Fruit fly (Drosophila melanogaster): ENCODE measurements around the gene capt.

capt gene

dm6 chr2L:1108029-1108688 is 49.9 kb downstream of the capt start, which contains the start of the genes PolrMT and CG14339 (continued):
- TF ChIP-seq emc (GFP tag; optimal IDR thresholded peaks at IDR 0.05) (no peak), Six4 (GFP tag; optimal IDR thresholded peaks at IDR 0.05) (no peak), Dip2 (GFP tag; IDR thresholded peaks at IDR 0.05) (no peak), slp2 (GFP tag; optimal IDR thresholded peaks at IDR 0.05) (peak; percentile 13), gem (tag; optimal IDR thresholded peaks at IDR 0.05) (no peak), ERR (GFP tag; optimal IDR thresholded peaks at IDR 0.05) (no peak), BEAF-32 (GFP tag; optimal IDR thresholded peaks at IDR 0.05) (peak; percentile 41), Nf-YB (GFP tag; optimal IDR thresholded peaks at IDR 0.05) (no peak), CG15011 (GFP tag; optimal IDR thresholded peaks at IDR 0.05) (no peak), Atf3 (GFP tag; optimal IDR thresholded peaks at IDR 0.05) (no peak), CG13123 (GFP tag; optimal IDR thresholded peaks at IDR 0.05) (no peak), PHDP (tag; optimal IDR thresholded peaks at IDR 0.05) (no peak), CG12769 (tag; optimal IDR thresholded peaks at IDR 0.05) (no peak), zfh1 (GFP tag; IDR thresholded peaks at IDR 0.05) (0 out of 3 replicates have a peak, but pooled peaks have one; percentile 29), pan (optimal IDR thresholded peaks at IDR 0.05) (no peak), pan (GFP tag; optimal IDR thresholded peaks at IDR 0.05 in 1 of 2, IDR thresholded peaks at IDR 0.05 in 1 of 2) (peak in 1 of 2 experiments; percentile 22), CG4820 (GFP tag; optimal IDR thresholded peaks at IDR 0.05) (no peak), CG17802 (tag; optimal IDR thresholded peaks at IDR 0.05) (no peak), CG17912 (GFP tag; optimal IDR thresholded peaks at IDR 0.05) (no peak), CG33557 (GFP tag; optimal IDR thresholded peaks at IDR 0.05) (peak; percentile 4), Gsc (GFP tag; IDR thresholded peaks at IDR 0.05) (no peak), sim (GFP tag; IDR thresholded peaks at IDR 0.05) (no peak), Hr78 (GFP tag; optimal IDR thresholded peaks at IDR 0.05) (no peak), CG11723 (GFP tag; optimal IDR thresholded peaks at IDR 0.05) (no peak), CG11560 (tag; IDR thresholded peaks at IDR 0.05) (no peak), Sry-β (GFP tag; optimal IDR thresholded peaks at IDR 0.05) (no peak), ssp (GFP tag; IDR thresholded peaks at IDR 0.05) (no peak), D19B (GFP tag; optimal IDR thresholded peaks at IDR 0.05) (no peak), Rx (GFP tag; IDR thresholded peaks at IDR 0.05) (0 out of 2 replicates have a peak, but pooled peaks have one; percentile 6), CG4617 (GFP tag; optimal IDR thresholded peaks at IDR 0.05; ENCODE audit: borderline replicate concordance) (peak; percentile 76), CG4282 (GFP tag; optimal IDR thresholded peaks at IDR 0.05) (no peak), MESR4 (GFP tag; optimal IDR thresholded peaks at IDR 0.05) (peak; percentile 72), tin (GFP tag; optimal IDR thresholded peaks at IDR 0.05) (peak; percentile 54), sens-2 (GFP tag; IDR thresholded peaks at IDR 0.05) (no peak; the same call in 1 of the 2 replicates), B-H1 (GFP tag; IDR thresholded peaks at IDR 0.05) (no peak), Poxn (GFP tag; IDR thresholded peaks at IDR 0.05) (no peak), CG42726 (GFP tag; IDR thresholded peaks at IDR 0.05; ENCODE audit: partially characterized antibody) (peak; percentile 56; the same call in 1 of the 2 replicates), CG1603 (tag; optimal IDR thresholded peaks at IDR 0.05) (no peak), CG10274 (GFP tag; optimal IDR thresholded peaks at IDR 0.05) (no peak), Camta (GFP tag; optimal IDR thresholded peaks at IDR 0.05) (no peak), kni (GFP tag; optimal IDR thresholded peaks at IDR 0.05) (no peak), CG11695 (GFP tag; IDR thresholded peaks at IDR 0.05) (no peak), HmgD (GFP tag; optimal IDR thresholded peaks at IDR 0.05) (peak; percentile 73), sc (optimal IDR thresholded peaks at IDR 0.05) (no peak), sc (GFP tag; optimal IDR thresholded peaks at IDR 0.05) (no peak), CG3726 (GFP tag; IDR thresholded peaks at IDR 0.05) (no peak), Fer1 (GFP tag; optimal IDR thresholded peaks at IDR 0.05) (peak; percentile 48), Ets97D (GFP tag; optimal IDR thresholded peaks at IDR 0.05) (peak; percentile 69), CG15601 (tag; optimal IDR thresholded peaks at IDR 0.05) (no peak), crol (GFP tag; IDR thresholded peaks at IDR 0.05) (no peak), slbo (GFP tag; IDR thresholded peaks at IDR 0.05) (peak; percentile 64)
